Worm (Caenorhabditis elegans): ENCODE results near the gene nhr-152.

Gene nhr-152

ce11 chrV:7737710-7738109 is 51.6 kb downstream of the nhr-152 start, which contains the start of gene srr-9:
Gene srr-9 (plus strand): TSS chrV:7738010.
- TF ChIP-seq ctbp-1 (GFP tag; IDR thresholded peaks at IDR 0.05) (no peak), aha-1 (tag) (peak; percentile 80)

Data from whole organism, L4 larva.